Fruit fly (Drosophila melanogaster) whole organism, embryonic: ENCODE results near the gene lok.

Source experiments
- B-H1 ChIP-seq: fragments of 200-800 bp; sonication (Bioruptor generic); IDR thresholded peaks from 3 replicates; pipeline ENCODE4 v1.3.6; 2022; ENCODE audit warnings: missing biosample characterization, missing genetic modification characterization
- CG10274 ChIP-seq: fragments of 200-800 bp; sonication (Bioruptor generic); optimal IDR thresholded peaks from 3 replicates; lab custom pipeline; 2017; ENCODE audit warnings: missing biosample characterization, mild to moderate bottlenecking, missing genetic modification characterization
- CG11085 ChIP-seq: fragments of 200-800 bp; sonication (Bioruptor generic); IDR thresholded peaks from 2 replicates; pipeline ENCODE4 v1.3.6; 2022; ENCODE audit warnings: missing biosample characterization, missing genetic modification characterization
- CG11456 ChIP-seq: fragments of 200-800 bp; sonication (Bioruptor generic); IDR thresholded peaks from 3 replicates; pipeline ENCODE4 v1.3.6; 2022; ENCODE audit warnings: missing biosample characterization, missing genetic modification characterization
- CG11695 ChIP-seq: fragments of 200-800 bp; sonication (Bioruptor generic); IDR thresholded peaks from 3 replicates; pipeline ENCODE4 v1.3.6; 2022; ENCODE audit warnings: missing biosample characterization, missing genetic modification characterization
- CG12299 ChIP-seq: fragments of 200-800 bp; sonication (Bioruptor generic); optimal IDR thresholded peaks from 2 replicates; lab custom pipeline; 2018; ENCODE audit warnings: missing biosample characterization, mild to moderate bottlenecking, missing genetic modification characterization
- CG12659 ChIP-seq: fragments of 200-800 bp; sonication (Bioruptor generic); optimal IDR thresholded peaks from 3 replicates; lab custom pipeline; 2017; ENCODE audit warnings: mild to moderate bottlenecking, missing biosample characterization, missing genetic modification reagents, missing genetic modification characterization
- CG13123 ChIP-seq: fragments of 200-800 bp; sonication (Bioruptor generic); optimal IDR thresholded peaks from 2 replicates; lab custom pipeline; 2016; ENCODE audit warnings: missing biosample characterization, missing genetic modification characterization
- CG14050 ChIP-seq: fragments of 200-800 bp; sonication (Bioruptor generic); IDR thresholded peaks from 3 replicates; pipeline ENCODE4 v1.3.6; 2022; ENCODE audit warnings: missing biosample characterization, missing genetic modification characterization
- CG14710 ChIP-seq: fragments of 200-800 bp; sonication (Bioruptor generic); optimal IDR thresholded peaks from 3 replicates; lab custom pipeline; 2019; ENCODE audit warnings: missing biosample characterization, mild to moderate bottlenecking, missing genetic modification characterization, moderate library complexity
- CG15011 ChIP-seq: fragments of 200-800 bp; sonication (Bioruptor generic); optimal IDR thresholded peaks from 3 replicates; lab custom pipeline; 2018; ENCODE audit warnings: missing biosample characterization, mild to moderate bottlenecking, missing genetic modification characterization
- CG16815 ChIP-seq: fragments of 200-800 bp; sonication (Bioruptor generic); optimal IDR thresholded peaks from 3 replicates; lab custom pipeline; 2017; ENCODE audit warnings: missing biosample characterization, mild to moderate bottlenecking, missing genetic modification characterization
- CG18011 ChIP-seq: fragments of 200-800 bp; sonication (Bioruptor generic); optimal IDR thresholded peaks from 2 replicates; lab custom pipeline; 2017; ENCODE audit warnings: missing biosample characterization, missing genetic modification characterization, mild to moderate bottlenecking, moderate library complexity, missing genotype
- CG30403 ChIP-seq: fragments of 200-800 bp; sonication (Bioruptor generic); optimal IDR thresholded peaks from 3 replicates; lab custom pipeline; 2016; ENCODE audit warnings: missing biosample characterization, missing genetic modification characterization
- CG32767 ChIP-seq: fragments of 200-800 bp; sonication (Bioruptor generic); IDR thresholded peaks from 2 replicates; pipeline ENCODE4 v1.3.6; 2022; ENCODE audit warnings: missing biosample characterization, missing genetic modification characterization
- CG33213 ChIP-seq: fragments of 200-800 bp; sonication (Bioruptor generic); optimal IDR thresholded peaks from 3 replicates; lab custom pipeline; 2016; ENCODE audit warnings: missing biosample characterization, missing genetic modification characterization
- CG3995 ChIP-seq: fragments of 200-800 bp; sonication (Bioruptor generic); optimal IDR thresholded peaks from 3 replicates; lab custom pipeline; 2016; ENCODE audit warnings: missing biosample characterization, missing genetic modification characterization
- CG5245 ChIP-seq: fragments of 200-800 bp; sonication (Bioruptor generic); optimal IDR thresholded peaks from 3 replicates; lab custom pipeline; 2016; ENCODE audit warnings: missing biosample characterization, missing genetic modification characterization
- CG5953 ChIP-seq: fragments of 200-800 bp; sonication (Bioruptor generic); IDR thresholded peaks from 2 replicates; pipeline ENCODE4 v1.3.6; 2022; ENCODE audit warnings: missing biosample characterization, missing genetic modification characterization
- CG8290 ChIP-seq, 3 experiments: fragments of 200-800 bp; sonication (Bioruptor generic); optimal IDR thresholded peaks; 2 replicates each; lab custom pipeline; 2016 to 2019; ENCODE audit warnings: missing biosample characterization in 3 of 3, missing genetic modification characterization in 3 of 3, mild to moderate bottlenecking in 2 of 3, moderate library complexity in 1 of 3
- CG8388 ChIP-seq: fragments of 200-800 bp; sonication (Bioruptor generic); optimal IDR thresholded peaks from 2 replicates; lab custom pipeline; 2019; ENCODE audit warnings: missing biosample characterization, mild to moderate bottlenecking, missing genetic modification characterization, moderate library complexity
- CG9817 ChIP-seq: fragments of 200-800 bp; sonication (Bioruptor generic); optimal IDR thresholded peaks from 2 replicates; lab custom pipeline; 2018; ENCODE audit warnings: missing biosample characterization, mild to moderate bottlenecking, missing genetic modification characterization, moderate library complexity
- CTCF ChIP-seq: fragments of 200-800 bp; sonication (Bioruptor generic); optimal IDR thresholded peaks from 2 replicates; lab custom pipeline; 2017; ENCODE audit warnings: missing biosample characterization, mild to moderate bottlenecking, missing genetic modification characterization, moderate library complexity
- Elba2 ChIP-seq: fragments of 200-800 bp; sonication (Bioruptor generic); optimal IDR thresholded peaks from 3 replicates; lab custom pipeline; 2016; ENCODE audit warnings: missing biosample characterization, missing genetic modification characterization
- HmgD ChIP-seq: fragments of 200-800 bp; sonication (Bioruptor generic); optimal IDR thresholded peaks from 3 replicates; lab custom pipeline; 2016; ENCODE audit warnings: missing biosample characterization, missing genetic modification characterization
- Neu2 ChIP-seq: fragments of 200-800 bp; sonication (Bioruptor generic); optimal IDR thresholded peaks from 3 replicates; lab custom pipeline; 2016; ENCODE audit warnings: missing biosample characterization, missing genetic modification characterization, borderline replicate concordance
- Nf-YB ChIP-seq: fragments of 200-800 bp; sonication (Bioruptor generic); optimal IDR thresholded peaks from 3 replicates; lab custom pipeline; 2019; ENCODE audit warnings: missing biosample characterization, mild to moderate bottlenecking, missing genetic modification characterization, moderate library complexity
- NfI ChIP-seq: fragments of 200-800 bp; sonication (Bioruptor generic); optimal IDR thresholded peaks from 3 replicates; lab custom pipeline; 2018; ENCODE audit warnings: missing biosample characterization, mild to moderate bottlenecking, missing genetic modification characterization, moderate library complexity
- PHDP ChIP-seq: fragments of 200-800 bp; sonication (Bioruptor generic); optimal IDR thresholded peaks from 3 replicates; lab custom pipeline; 2018; ENCODE audit warnings: missing biosample characterization, mild to moderate bottlenecking, missing genetic modification characterization, moderate library complexity
- Ravus ChIP-seq: fragments of 200-800 bp; sonication (Bioruptor generic); IDR thresholded peaks from 2 replicates; pipeline ENCODE4 v1.3.6; 2022; ENCODE audit warnings: missing biosample characterization, missing genetic modification characterization
- Spps ChIP-seq: fragments of 200-800 bp; sonication (Bioruptor generic); optimal IDR thresholded peaks from 2 replicates; lab custom pipeline; 2018; ENCODE audit warnings: missing biosample characterization, mild to moderate bottlenecking, missing genetic modification characterization
- Stat92E ChIP-seq, 3 experiments: fragments of >200 bp in 2 of 3; fragments of 200-800 bp in 1 of 3; sonication (Bioruptor generic) in 1 of 3; optimal IDR thresholded peaks; 2 replicates each; lab custom pipeline; 2017 to 2019; ENCODE audit warnings: missing biosample characterization in 3 of 3, missing genetic modification characterization in 3 of 3, mild to moderate bottlenecking in 1 of 3, moderate library complexity in 1 of 3
- YL-1 ChIP-seq: fragments of 200-800 bp; sonication (Bioruptor generic); optimal IDR thresholded peaks from 3 replicates; lab custom pipeline; 2017; ENCODE audit warnings: missing biosample characterization, mild to moderate bottlenecking, missing genetic modification characterization
- ab ChIP-seq: fragments of 200-800 bp; sonication (Bioruptor generic); optimal IDR thresholded peaks from 2 replicates; lab custom pipeline; 2016; ENCODE audit warnings: missing biosample characterization, missing genetic modification characterization
- amos ChIP-seq: fragments of 200-800 bp; sonication (Bioruptor generic); IDR thresholded peaks from 2 replicates; pipeline ENCODE4 v1.3.6; 2022; ENCODE audit warnings: missing biosample characterization, missing genetic modification characterization; ENCODE audit not compliant: partially characterized antibody
- ato ChIP-seq: fragments of 200-800 bp; sonication (Bioruptor generic); IDR thresholded peaks from 2 replicates; pipeline ENCODE4 v1.3.6; 2022; ENCODE audit warnings: missing biosample characterization, missing genetic modification characterization; ENCODE audit not compliant: partially characterized antibody
- cad ChIP-seq: fragments of >200 bp; optimal IDR thresholded peaks from 2 replicates; lab custom pipeline; 2017; ENCODE audit warnings: missing biosample characterization, missing genetic modification characterization
- dm ChIP-seq: fragments of 200-800 bp; sonication (Bioruptor generic); optimal IDR thresholded peaks from 3 replicates; lab custom pipeline; 2016; ENCODE audit warnings: missing biosample characterization, missing genetic modification characterization
- ems ChIP-seq: fragments of 200-800 bp; sonication (Bioruptor generic); optimal IDR thresholded peaks from 3 replicates; lab custom pipeline; 2016; ENCODE audit warnings: missing biosample characterization, missing genetic modification characterization
- gfzf ChIP-seq: fragments of 200-800 bp; sonication (Bioruptor generic); optimal IDR thresholded peaks from 2 replicates; lab custom pipeline; 2016; ENCODE audit warnings: missing biosample characterization, mild to moderate bottlenecking, missing genetic modification characterization, moderate library complexity
- h ChIP-seq: fragments of >200 bp; optimal IDR thresholded peaks from 2 replicates; lab custom pipeline; 2017
- ind ChIP-seq: fragments of 200-800 bp; sonication (Bioruptor generic); optimal IDR thresholded peaks from 3 replicates; lab custom pipeline; 2016; ENCODE audit warnings: missing biosample characterization, missing genetic modification characterization
- inv ChIP-seq: fragments of 200-800 bp; sonication (Bioruptor generic); IDR thresholded peaks from 2 replicates; pipeline ENCODE4 v1.3.6; 2022; ENCODE audit warnings: missing biosample characterization, missing genetic modification characterization; ENCODE audit not compliant: partially characterized antibody
- lola ChIP-seq, 3 experiments: fragments of >200 bp in 2 of 3; fragments of 200-800 bp in 1 of 3; sonication (Bioruptor generic) in 1 of 3; optimal IDR thresholded peaks; 2 replicates each; lab custom pipeline; 2017 to 2019; ENCODE audit warnings: missing biosample characterization in 3 of 3, missing genetic modification characterization in 3 of 3, mild to moderate bottlenecking in 1 of 3, moderate library complexity in 1 of 3
- oc ChIP-seq: fragments of 200-800 bp; sonication (Bioruptor generic); optimal IDR thresholded peaks from 2 replicates; lab custom pipeline; 2018; ENCODE audit warnings: missing biosample characterization, mild to moderate bottlenecking, missing genetic modification characterization, moderate library complexity
- pzg ChIP-seq: fragments of 200-800 bp; sonication (Bioruptor generic); optimal IDR thresholded peaks from 3 replicates; lab custom pipeline; 2018; ENCODE audit warnings: missing biosample characterization, mild to moderate bottlenecking, missing genetic modification characterization, moderate library complexity
- seq ChIP-seq: fragments of 200-800 bp; sonication (Bioruptor generic); IDR thresholded peaks from 2 replicates; pipeline ENCODE4 v1.3.6; 2022; ENCODE audit warnings: missing biosample characterization, missing genetic modification characterization
- slou ChIP-seq: fragments of 200-800 bp; sonication (Bioruptor generic); optimal IDR thresholded peaks from 3 replicates; lab custom pipeline; 2016; ENCODE audit warnings: missing biosample characterization, missing genetic modification characterization
- tx ChIP-seq: fragments of 200-800 bp; sonication (Bioruptor generic); optimal IDR thresholded peaks from 2 replicates; lab custom pipeline; 2016; ENCODE audit warnings: missing biosample characterization, missing genetic modification characterization
- wdn ChIP-seq: fragments of 200-800 bp; sonication (Bioruptor generic); IDR thresholded peaks from 2 replicates; pipeline ENCODE4 v1.3.6; 2022; ENCODE audit warnings: missing biosample characterization, missing genetic modification characterization

lok gene

dm6 chr2L:20091094-20091679 lies 30.0 kb downstream of the lok start, which contains the start of the genes CG10747 and Pyroxd1 (continued):
- TF ChIP-seq seq (GFP tag; lab: Robert Waterston, UW): peak; percentile 96
- TF ChIP-seq lola (GFP tag; optimal IDR thresholded peaks at IDR 0.05; lab: Kevin White, UChicago): peak in 1 of 3 experiments; percentile 95
- peak in 1 of 3 experiments; percentile 83 for TF ChIP-seq Stat92E (GFP tag; optimal IDR thresholded peaks at IDR 0.05; lab: Kevin White, UChicago)
- TF ChIP-seq ind (GFP tag; lab: Kevin White, UChicago): peak; percentile 97
- no peak for TF ChIP-seq ato (GFP tag; lab: Robert Waterston, UW)
- TF ChIP-seq CG11456: peak; percentile 95
- no peak for TF ChIP-seq inv
- TF ChIP-seq NfI: peak; percentile 97
- peak; percentile 66 for TF ChIP-seq Neu2 (GFP tag; lab: Kevin White, UChicago)
- TF ChIP-seq CG11085: peak; percentile 89
- TF ChIP-seq ems: peak; percentile 97
- peak; percentile 86 for TF ChIP-seq Nf-YB
- peak; percentile 88 for TF ChIP-seq Spps
- peak; percentile 91 for TF ChIP-seq B-H1 (GFP tag; lab: Robert Waterston, UW)
- peak; percentile 82 for TF ChIP-seq CG33213 (GFP tag; lab: Kevin White, UChicago)
- TF ChIP-seq CG5245 (GFP tag; lab: Kevin White, UChicago): peak; percentile 94
- peak; percentile 98 for TF ChIP-seq CG16815 (GFP tag; lab: Kevin White, UChicago)
- TF ChIP-seq CG11695 (GFP tag; lab: Robert Waterston, UW): peak; percentile 95
- peak; percentile 95 for TF ChIP-seq CG8388 (GFP tag; lab: Kevin White, UChicago)
- peak; percentile 93 for TF ChIP-seq oc
- peak; percentile 95 for TF ChIP-seq CG32767 (GFP tag; lab: Robert Waterston, UW)
- peak; percentile 90 for TF ChIP-seq slou (GFP tag; lab: Kevin White, UChicago)
- peak; percentile 93 for TF ChIP-seq tx (GFP tag; lab: Kevin White, UChicago)
- TF ChIP-seq dm (GFP tag; lab: Kevin White, UChicago): peak; percentile 82
- peak; percentile 92 for TF ChIP-seq ab (GFP tag; lab: Kevin White, UChicago)
- TF ChIP-seq cad (GFP tag; lab: Kevin White, UChicago): no peak
- TF ChIP-seq CG8290 (GFP tag; optimal IDR thresholded peaks at IDR 0.05; lab: Kevin White, UChicago): peak; percentile 83
- peak; percentile 86 to 96 for TF ChIP-seq CG8290 (tag; optimal IDR thresholded peaks at IDR 0.05; lab: Kevin White, UChicago)
- peak; percentile 98 for TF ChIP-seq CG12659 (GFP tag; lab: Kevin White, UChicago)
- peak; percentile 85 for TF ChIP-seq CG10274
- peak; percentile 93 for TF ChIP-seq CG14050 (GFP tag; lab: Robert Waterston, UW)
- TF ChIP-seq CTCF (GFP tag; lab: Kevin White, UChicago): peak; percentile 56
- peak; percentile 78 for TF ChIP-seq gfzf (GFP tag; lab: Kevin White, UChicago)
- peak; percentile 89 for TF ChIP-seq wdn
- TF ChIP-seq CG9817 (tag; lab: Kevin White, UChicago): peak; percentile 98
- peak; percentile 89 for TF ChIP-seq HmgD
- no peak; the same call in 1 of the 2 replicates for TF ChIP-seq amos
- TF ChIP-seq Ravus (GFP tag; lab: Robert Waterston, UW): peak; percentile 86
- TF ChIP-seq h (lab: Kevin White, UChicago): no peak
- TF ChIP-seq PHDP (tag; lab: Kevin White, UChicago): peak; percentile 97
- peak; percentile 80 for TF ChIP-seq CG3995 (GFP tag; lab: Kevin White, UChicago)
- peak; percentile 99 for TF ChIP-seq CG30403 (GFP tag; lab: Kevin White, UChicago)
- peak; percentile 78; the same call in 1 of the 2 replicates for TF ChIP-seq CG5953 (GFP tag; lab: Robert Waterston, UW)
- peak; percentile 94 for TF ChIP-seq CG13123 (GFP tag; lab: Kevin White, UChicago)
- peak; percentile 96 for TF ChIP-seq CG12299 (tag; lab: Kevin White, UChicago)
- peak; percentile 95 for TF ChIP-seq CG14710 (tag; lab: Kevin White, UChicago)
- peak; percentile 81 for TF ChIP-seq Elba2 (GFP tag; lab: Kevin White, UChicago)
- TF ChIP-seq YL-1 (GFP tag; lab: Kevin White, UChicago): peak; percentile 96
- peak; percentile 80 for TF ChIP-seq pzg (GFP tag; lab: Kevin White, UChicago)
- TF ChIP-seq CG18011 (GFP tag; lab: Kevin White, UChicago): peak; percentile 89
- peak; percentile 93 for TF ChIP-seq CG15011
